Fruit fly (Drosophila melanogaster): ENCODE data around the gene CG17261.

dm6 chr2L:2993236-2993635, 49.1 kb upstream of the CG17261 start:
- TF ChIP-seq Dll (optimal IDR thresholded peaks at IDR 0.05) (no peak), CG8478 (optimal IDR thresholded peaks at IDR 0.05) (peak; percentile 11), usp (GFP tag; optimal IDR thresholded peaks at IDR 0.05) (no peak), psq (optimal IDR thresholded peaks at IDR 0.05) (no peak)
